Worm (Caenorhabditis elegans) whole organism, L4/young adult: ENCODE results near the gene snt-2.

ENCODE experiments used
- W03F9.2 ChIP-seq: fragments of 150-350 bp; optimal IDR thresholded peaks from 2 replicates; lab custom pipeline; 2014; ENCODE audit warnings: missing biosample characterization, missing genetic modification characterization
- dao-5 ChIP-seq: sonication (generic microtip); optimal IDR thresholded peaks from 2 replicates; lab custom pipeline; 2016; ENCODE audit warnings: missing genotype, missing genetic modification characterization, moderate library complexity, missing compliant biosample characterization
- him-1 ChIP-seq: sonication (generic microtip); optimal IDR thresholded peaks from 2 replicates; lab custom pipeline; 2016; ENCODE audit warnings: missing genotype, missing genetic modification reagents, missing genetic modification characterization, missing compliant biosample characterization

ce11 chrIII:770958-771357 is 22.6 kb downstream of the snt-2 start, which contains the start of gene tpst-2:
- TF ChIP-seq dao-5 (tag; lab: Kevin White, UChicago) (no peak), him-1 (tag; lab: Kevin White, UChicago) (no peak), W03F9.2 (tag; lab: Kevin White, UChicago) (no peak)
